Fruit fly (Drosophila melanogaster) whole organism, embryonic: ENCODE results near the gene Pde11.

Experiments used
- BEAF-32 ChIP-seq: fragments of 200-800 bp; sonication (Bioruptor generic); optimal IDR thresholded peaks from 3 replicates; lab custom pipeline; 2017; ENCODE audit warnings: missing biosample characterization, missing genetic modification characterization, mild to moderate bottlenecking, moderate library complexity, missing genetic modification reagents
- CG10267 ChIP-seq: fragments of 200-800 bp; sonication (Bioruptor generic); optimal IDR thresholded peaks from 2 replicates; lab custom pipeline; 2018; ENCODE audit warnings: missing biosample characterization, mild to moderate bottlenecking, missing genetic modification characterization, moderate library complexity
- CG12391 ChIP-seq: fragments of 200-800 bp; sonication (Bioruptor generic); optimal IDR thresholded peaks from 3 replicates; lab custom pipeline; 2018; ENCODE audit warnings: missing biosample characterization, mild to moderate bottlenecking, missing genetic modification characterization, moderate library complexity
- CG13287 ChIP-seq: fragments of 200-800 bp; sonication (Bioruptor generic); IDR thresholded peaks from 2 replicates; pipeline ENCODE4 v1.3.6; 2022; ENCODE audit warnings: missing biosample characterization, missing genetic modification characterization; ENCODE audit not compliant: partially characterized antibody
- CG14710 ChIP-seq: fragments of 200-800 bp; sonication (Bioruptor generic); optimal IDR thresholded peaks from 3 replicates; lab custom pipeline; 2019; ENCODE audit warnings: missing biosample characterization, mild to moderate bottlenecking, missing genetic modification characterization, moderate library complexity
- CG1603 ChIP-seq: fragments of 200-800 bp; sonication (Bioruptor generic); optimal IDR thresholded peaks from 2 replicates; lab custom pipeline; 2019; ENCODE audit warnings: missing biosample characterization, mild to moderate bottlenecking, missing genetic modification characterization, moderate library complexity
- CG17829 ChIP-seq: fragments of 200-800 bp; optimal IDR thresholded peaks from 2 replicates; lab custom pipeline; 2019; ENCODE audit warnings: missing biosample characterization, mild to moderate bottlenecking, missing genetic modification characterization, moderate library complexity
- CG2712 ChIP-seq: fragments of 200-800 bp; optimal IDR thresholded peaks from 3 replicates; lab custom pipeline; 2019; ENCODE audit warnings: missing biosample characterization, mild to moderate bottlenecking, missing genetic modification characterization, moderate library complexity
- CG2889 ChIP-seq: fragments of 200-800 bp; sonication (Bioruptor generic); IDR thresholded peaks from 3 replicates; pipeline ENCODE4 v1.3.6; 2022; ENCODE audit warnings: missing biosample characterization, missing genetic modification characterization
- CG30020 ChIP-seq: fragments of 200-800 bp; optimal IDR thresholded peaks from 2 replicates; lab custom pipeline; 2019; ENCODE audit warnings: missing biosample characterization, mild to moderate bottlenecking, missing genetic modification characterization, moderate library complexity
- CG31365 ChIP-seq: fragments of 200-800 bp; sonication (Bioruptor generic); optimal IDR thresholded peaks from 2 replicates; lab custom pipeline; 2018; ENCODE audit warnings: missing biosample characterization, mild to moderate bottlenecking, missing genetic modification characterization
- CG32772 ChIP-seq: fragments of 200-800 bp; sonication (Bioruptor generic); IDR thresholded peaks from 2 replicates; pipeline ENCODE4 v1.3.6; 2022; ENCODE audit warnings: missing biosample characterization, missing genetic modification characterization
- CG3995 ChIP-seq: fragments of 200-800 bp; sonication (Bioruptor generic); optimal IDR thresholded peaks from 3 replicates; lab custom pipeline; 2016; ENCODE audit warnings: missing biosample characterization, missing genetic modification characterization
- CG6254 ChIP-seq: fragments of 200-800 bp; sonication (Bioruptor generic); optimal IDR thresholded peaks from 3 replicates; lab custom pipeline; 2017; ENCODE audit warnings: mild to moderate bottlenecking, missing biosample characterization, missing genetic modification reagents, missing genetic modification characterization
- CG6791 ChIP-seq: fragments of 200-800 bp; sonication (Bioruptor generic); IDR thresholded peaks from 3 replicates; pipeline ENCODE4 v1.3.6; 2022; ENCODE audit warnings: missing biosample characterization, missing genetic modification characterization; ENCODE audit not compliant: partially characterized antibody
- CG7839 ChIP-seq: fragments of 200-800 bp; sonication (Bioruptor generic); optimal IDR thresholded peaks from 3 replicates; lab custom pipeline; 2018; ENCODE audit warnings: missing biosample characterization, mild to moderate bottlenecking, missing genetic modification characterization, moderate library complexity
- CG8388 ChIP-seq: fragments of 200-800 bp; sonication (Bioruptor generic); optimal IDR thresholded peaks from 2 replicates; lab custom pipeline; 2019; ENCODE audit warnings: missing biosample characterization, mild to moderate bottlenecking, missing genetic modification characterization, moderate library complexity
- CG8924 ChIP-seq: fragments of 200-800 bp; optimal IDR thresholded peaks from 3 replicates; lab custom pipeline; 2019; ENCODE audit warnings: missing biosample characterization, mild to moderate bottlenecking, missing genetic modification characterization, moderate library complexity
- CG9797 ChIP-seq: fragments of 200-800 bp; sonication (Bioruptor generic); optimal IDR thresholded peaks from 3 replicates; lab custom pipeline; 2018; ENCODE audit warnings: missing biosample characterization, mild to moderate bottlenecking, missing genetic modification characterization
- Dll ChIP-seq: fragments of 200-800 bp; sonication (Bioruptor generic); IDR thresholded peaks from 4 replicates; pipeline ENCODE4 v1.3.6; 2022; ENCODE audit warnings: missing biosample characterization, missing genetic modification characterization; ENCODE audit not compliant: partially characterized antibody
- Doc2 ChIP-seq: fragments of 200-800 bp; sonication (Bioruptor generic); IDR thresholded peaks from 2 replicates; pipeline ENCODE4 v1.3.6; 2022; ENCODE audit warnings: missing biosample characterization, missing genetic modification characterization
- Dp ChIP-seq: fragments of 200-800 bp; sonication (Bioruptor generic); optimal IDR thresholded peaks from 2 replicates; lab custom pipeline; 2018; ENCODE audit warnings: missing biosample characterization, mild to moderate bottlenecking, missing genetic modification characterization, moderate library complexity
- Dref ChIP-seq: fragments of 200-800 bp; sonication (Bioruptor generic); IDR thresholded peaks from 2 replicates; pipeline ENCODE4 v1.3.6; 2022; ENCODE audit warnings: missing biosample characterization, missing genetic modification characterization
- H2.0 ChIP-seq: fragments of 200-800 bp; sonication (Bioruptor generic); IDR thresholded peaks from 2 replicates; pipeline ENCODE4 v1.3.6; 2022; ENCODE audit warnings: missing biosample characterization, missing genetic modification characterization
- MBD-R2 ChIP-seq: fragments of 200-800 bp; sonication (Bioruptor generic); IDR thresholded peaks from 2 replicates; pipeline ENCODE4 v1.3.6; 2022; ENCODE audit warnings: missing biosample characterization, missing genetic modification characterization
- MESR4 ChIP-seq: fragments of 200-800 bp; sonication (Bioruptor generic); optimal IDR thresholded peaks from 2 replicates; lab custom pipeline; 2018; ENCODE audit warnings: missing biosample characterization, mild to moderate bottlenecking, missing genetic modification characterization, moderate library complexity
- Myb ChIP-seq: fragments of 200-800 bp; sonication (Bioruptor generic); optimal IDR thresholded peaks from 2 replicates; lab custom pipeline; 2016; ENCODE audit warnings: missing biosample characterization, missing genetic modification characterization
- NfI ChIP-seq: fragments of 200-800 bp; sonication (Bioruptor generic); optimal IDR thresholded peaks from 3 replicates; lab custom pipeline; 2018; ENCODE audit warnings: missing biosample characterization, mild to moderate bottlenecking, missing genetic modification characterization, moderate library complexity
- Scr ChIP-seq: fragments of 200-800 bp; sonication (Bioruptor generic); IDR thresholded peaks from 2 replicates; pipeline ENCODE4 v1.3.6; 2022; ENCODE audit warnings: missing biosample characterization, missing genetic modification characterization; ENCODE audit not compliant: partially characterized antibody
- Sry-δ ChIP-seq: fragments of 200-800 bp; sonication (Bioruptor generic); optimal IDR thresholded peaks from 2 replicates; lab custom pipeline; 2016; ENCODE audit warnings: missing biosample characterization, missing genetic modification characterization
- amos ChIP-seq: fragments of 200-800 bp; sonication (Bioruptor generic); IDR thresholded peaks from 2 replicates; pipeline ENCODE4 v1.3.6; 2022; ENCODE audit warnings: missing biosample characterization, missing genetic modification characterization; ENCODE audit not compliant: partially characterized antibody
- chinmo ChIP-seq: fragments of 200-800 bp; sonication (Bioruptor generic); IDR thresholded peaks from 4 replicates; pipeline ENCODE4 v1.3.6; 2022; ENCODE audit warnings: missing biosample characterization, missing genetic modification characterization; ENCODE audit not compliant: partially characterized antibody
- crp ChIP-seq, 2 experiments: fragments of 200-800 bp; sonication (Bioruptor generic); optimal IDR thresholded peaks; 2 replicates in 1 of 2; 3 replicates in 1 of 2; lab custom pipeline; 2017; ENCODE audit warnings: missing biosample characterization in 2 of 2, missing genetic modification characterization in 2 of 2, mild to moderate bottlenecking in 1 of 2, moderate library complexity in 1 of 2
- exex ChIP-seq: fragments of 200-800 bp; sonication (Bioruptor generic); optimal IDR thresholded peaks from 4 replicates; lab custom pipeline; 2018; ENCODE audit warnings: missing biosample characterization, mild to moderate bottlenecking, missing genetic modification characterization, moderate library complexity
- eyg ChIP-seq: fragments of 200-800 bp; sonication (Bioruptor generic); optimal IDR thresholded peaks from 3 replicates; lab custom pipeline; 2016; ENCODE audit warnings: missing biosample characterization, missing genetic modification characterization
- gfzf ChIP-seq: fragments of 200-800 bp; sonication (Bioruptor generic); optimal IDR thresholded peaks from 2 replicates; lab custom pipeline; 2016; ENCODE audit warnings: missing biosample characterization, mild to moderate bottlenecking, missing genetic modification characterization, moderate library complexity
- hbn ChIP-seq: fragments of 200-800 bp; sonication (Bioruptor generic); IDR thresholded peaks from 2 replicates; pipeline ENCODE4 v1.3.6; 2022; ENCODE audit warnings: missing biosample characterization, missing genetic modification characterization; ENCODE audit not compliant: partially characterized antibody
- insv ChIP-seq, 2 experiments: fragments of 200-800 bp; sonication (Bioruptor generic); optimal IDR thresholded peaks; 3 replicates each; lab custom pipeline; 2016 to 2018; ENCODE audit warnings: missing biosample characterization in 2 of 2, missing genetic modification characterization in 2 of 2
- maf-S ChIP-seq: fragments of 200-800 bp; sonication (Bioruptor generic); optimal IDR thresholded peaks from 2 replicates; lab custom pipeline; 2016; ENCODE audit warnings: missing biosample characterization, missing genetic modification characterization
- phol ChIP-seq: fragments of 200-800 bp; sonication (Bioruptor generic); optimal IDR thresholded peaks from 3 replicates; lab custom pipeline; 2018; ENCODE audit warnings: missing biosample characterization, mild to moderate bottlenecking, missing genetic modification characterization, moderate library complexity
- pzg ChIP-seq: fragments of 200-800 bp; sonication (Bioruptor generic); optimal IDR thresholded peaks from 3 replicates; lab custom pipeline; 2018; ENCODE audit warnings: missing biosample characterization, mild to moderate bottlenecking, missing genetic modification characterization, moderate library complexity
- row ChIP-seq: fragments of 200-800 bp; sonication (Bioruptor generic); IDR thresholded peaks from 3 replicates; pipeline ENCODE4 v1.3.6; 2022; ENCODE audit warnings: missing biosample characterization, missing genetic modification characterization
- sima ChIP-seq: fragments of 200-800 bp; sonication (Bioruptor generic); optimal IDR thresholded peaks from 2 replicates; lab custom pipeline; 2016; ENCODE audit warnings: missing biosample characterization, missing genetic modification characterization
- stwl ChIP-seq: fragments of 200-800 bp; sonication (Bioruptor generic); optimal IDR thresholded peaks from 3 replicates; lab custom pipeline; 2018; ENCODE audit warnings: missing biosample characterization, mild to moderate bottlenecking, missing genetic modification characterization, moderate library complexity
- trem ChIP-seq: fragments of 200-800 bp; optimal IDR thresholded peaks from 3 replicates; lab custom pipeline; 2019; ENCODE audit warnings: missing biosample characterization, mild to moderate bottlenecking, missing genetic modification characterization, moderate library complexity
- unc-4 ChIP-seq: fragments of 200-800 bp; sonication (Bioruptor generic); IDR thresholded peaks from 2 replicates; pipeline ENCODE4 v1.3.6; 2022; ENCODE audit warnings: missing biosample characterization, missing genetic modification characterization; ENCODE audit not compliant: partially characterized antibody
- zen ChIP-seq: fragments of 200-800 bp; sonication (Bioruptor generic); optimal IDR thresholded peaks from 3 replicates; lab custom pipeline; 2018; ENCODE audit warnings: missing biosample characterization, mild to moderate bottlenecking, missing genetic modification characterization, moderate library complexity

Pde11 gene

dm6 chr2L:18606642-18607041, 16.5 kb upstream of the Pde11 start, which contains the start of gene CG10333:
CG10333 (plus strand) TSS chr2L:18606832.
- TF ChIP-seq eyg (GFP tag; lab: Kevin White, UChicago) (no peak), CG7839 (tag; lab: Kevin White, UChicago) (no peak), amos (GFP tag; lab: Robert Waterston, UW) (0 out of 2 replicates have a peak, but pooled peaks have one; percentile 19), Dp (GFP tag; lab: Kevin White, UChicago) (peak; percentile 33), Doc2 (GFP tag; lab: Robert Waterston, UW) (no peak), CG6254 (no peak), Dref (GFP tag; lab: Robert Waterston, UW) (peak; percentile 67), MBD-R2 (GFP tag; lab: Robert Waterston, UW) (peak; percentile 88), exex (peak; percentile 3), CG3995 (GFP tag; lab: Kevin White, UChicago) (peak; percentile 93), CG6791 (GFP tag; lab: Robert Waterston, UW) (0 out of 3 replicates have a peak, but pooled peaks have one; percentile 17), CG30020 (tag; lab: Kevin White, UChicago) (peak; percentile 11), CG8924 (tag; lab: Kevin White, UChicago) (peak; percentile 7), row (GFP tag; lab: Robert Waterston, UW) (peak; percentile 70), trem (tag; lab: Kevin White, UChicago) (peak; percentile 53), CG10267 (tag; lab: Kevin White, UChicago) (peak; percentile 43), CG14710 (tag; lab: Kevin White, UChicago) (peak; percentile 54), hbn (GFP tag; lab: Robert Waterston, UW) (0 out of 2 replicates have a peak, but pooled peaks have one; percentile 41), Dll (GFP tag; lab: Robert Waterston, UW) (0 out of 4 replicates have a peak, but pooled peaks have one; percentile 32), H2.0 (no peak), CG2889 (GFP tag; lab: Robert Waterston, UW) (no peak), gfzf (peak; percentile 71), Sry-δ (GFP tag; lab: Kevin White, UChicago) (peak; percentile 1), unc-4 (GFP tag; lab: Robert Waterston, UW) (peak; percentile 30; the same call in 1 of the 2 replicates), CG12391 (tag; lab: Kevin White, UChicago) (peak; percentile 0), zen (tag; lab: Kevin White, UChicago) (no peak), CG8388 (peak; percentile 70), maf-S (GFP tag; lab: Kevin White, UChicago) (no peak), NfI (no peak), Scr (GFP tag; lab: Robert Waterston, UW) (0 out of 2 replicates have a peak, but pooled peaks have one; percentile 16), Myb (GFP tag; lab: Kevin White, UChicago) (peak; percentile 3), CG2712 (tag; lab: Kevin White, UChicago) (peak; percentile 11), crp (GFP tag; optimal IDR thresholded peaks at IDR 0.05; lab: Kevin White, UChicago) (peak; percentile 39 to 89), phol (tag; lab: Kevin White, UChicago) (peak; percentile 5), pzg (GFP tag; lab: Kevin White, UChicago) (peak; percentile 61), CG1603 (peak; percentile 33), CG13287 (GFP tag; lab: Robert Waterston, UW) (peak; percentile 51), CG32772 (GFP tag; lab: Robert Waterston, UW) (no peak), CG17829 (tag; lab: Kevin White, UChicago) (peak; percentile 0), BEAF-32 (GFP tag; lab: Kevin White, UChicago) (peak; percentile 49), sima (GFP tag; lab: Kevin White, UChicago) (no peak), CG9797 (peak; percentile 46), insv (GFP tag; optimal IDR thresholded peaks at IDR 0.05; lab: Kevin White, UChicago) (peak in 1 of 2 experiments; percentile 2), stwl (tag; lab: Kevin White, UChicago) (peak; percentile 61), chinmo (no peak), MESR4 (GFP tag; lab: Kevin White, UChicago) (peak; percentile 59), CG31365 (tag; lab: Kevin White, UChicago) (no peak)
